Fruit fly (Drosophila melanogaster): ENCODE data around the gene CG17065.
A peak's percentile ranks its signal among the peaks of the same experiment; 100 is the strongest.
"Not testable (repeated sequence)": the region's sequence is repeated elsewhere in the genome, so short reads cannot be mapped to it uniquely, and the experiment has no call there.

CG17065 gene

DNA sequence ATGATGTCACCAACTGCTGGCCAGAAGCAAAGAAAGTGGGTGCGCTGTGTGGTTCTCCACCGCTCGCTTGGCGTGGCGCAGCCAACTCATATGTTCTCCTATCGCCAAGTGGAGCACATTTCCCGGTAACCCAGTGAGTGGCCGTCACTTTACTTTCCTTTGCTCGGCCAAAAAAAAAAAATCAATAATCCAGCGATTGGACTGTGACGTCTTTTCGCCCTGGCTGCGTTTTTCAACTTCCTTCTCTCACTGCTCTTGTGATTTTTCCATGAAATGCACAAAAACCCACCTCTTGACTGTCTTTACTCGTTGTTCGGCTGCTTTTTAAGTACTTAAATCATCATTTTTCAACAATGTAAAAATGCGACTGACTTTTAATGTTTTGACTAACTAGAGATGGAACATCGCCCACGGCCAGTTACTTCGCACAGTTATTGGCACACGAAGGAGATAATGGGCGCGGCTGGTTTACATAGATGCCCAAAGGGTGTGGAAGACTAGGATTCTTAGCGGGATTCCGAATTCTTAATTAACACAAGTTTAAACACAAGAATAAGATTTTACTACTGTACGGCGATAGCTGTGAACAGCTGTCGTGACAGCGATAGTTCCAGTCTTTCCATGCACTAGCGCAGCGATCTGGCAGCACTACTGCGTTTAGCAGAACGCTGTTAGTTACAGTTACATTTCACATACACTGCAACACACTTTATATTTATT, 21.0 kb downstream of the CG17065 start, which contains the start of gene sw:
TSS of gene sw (minus strand) at position 589 of the 720 bp plus-strand sequence.
- peak; percentile 49 for TF ChIP-seq CG17801 (GFP tag; optimal IDR thresholded peaks at IDR 0.05; ENCODE audit: partially characterized antibody)

dm6 chrX:20231658-20232057, 25.3 kb downstream of the CG17065 start:
- no peak for TF ChIP-seq CG17801 (GFP tag; optimal IDR thresholded peaks at IDR 0.05; ENCODE audit: partially characterized antibody)

DNA sequence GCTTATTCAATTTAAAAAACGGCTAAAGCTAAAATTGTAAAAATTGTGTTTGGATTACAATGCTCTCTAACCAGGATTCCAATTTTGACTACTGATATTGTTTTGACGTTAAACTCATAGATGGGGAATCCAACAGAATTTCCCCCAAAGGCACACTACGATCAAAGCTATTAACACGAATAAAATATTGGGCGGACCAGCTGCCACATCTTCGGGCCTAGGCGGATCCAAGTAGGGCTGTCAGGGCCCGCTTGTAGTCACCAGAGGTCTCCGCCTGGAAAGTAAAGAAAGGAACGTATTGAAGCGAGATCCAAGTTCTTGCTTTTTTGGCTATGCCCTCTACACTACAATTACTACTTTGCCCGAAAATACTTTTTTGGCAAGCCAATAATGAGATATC, 32.1 kb downstream of the CG17065 start, which contains the start of gene Sdic4:
TSS of gene Sdic4 (minus strand) at position 101 of the 400 bp plus-strand sequence.
- not testable (repeated sequence) for TF ChIP-seq CG17801 (GFP tag; optimal IDR thresholded peaks at IDR 0.05; ENCODE audit: partially characterized antibody)

dm6 chrX:20217159-20217558, 39.8 kb downstream of the CG17065 start, which contains the start of gene SdicC:
TSS of gene SdicC (minus strand) at chrX:20217259.
- TF ChIP-seq CG17801 (GFP tag; optimal IDR thresholded peaks at IDR 0.05; ENCODE audit: partially characterized antibody), result not testable (repeated sequence)

dm6 chrX:20209503-20209902, 47.5 kb downstream of the CG17065 start, which contains the start of gene SdicB:
TSS of gene SdicB (minus strand) at chrX:20209603.
- not testable (repeated sequence) for TF ChIP-seq CG17801 (GFP tag; optimal IDR thresholded peaks at IDR 0.05; ENCODE audit: partially characterized antibody)
